Fruit fly (Drosophila melanogaster): ENCODE data around the gene ome.

Gene ome

DNA sequence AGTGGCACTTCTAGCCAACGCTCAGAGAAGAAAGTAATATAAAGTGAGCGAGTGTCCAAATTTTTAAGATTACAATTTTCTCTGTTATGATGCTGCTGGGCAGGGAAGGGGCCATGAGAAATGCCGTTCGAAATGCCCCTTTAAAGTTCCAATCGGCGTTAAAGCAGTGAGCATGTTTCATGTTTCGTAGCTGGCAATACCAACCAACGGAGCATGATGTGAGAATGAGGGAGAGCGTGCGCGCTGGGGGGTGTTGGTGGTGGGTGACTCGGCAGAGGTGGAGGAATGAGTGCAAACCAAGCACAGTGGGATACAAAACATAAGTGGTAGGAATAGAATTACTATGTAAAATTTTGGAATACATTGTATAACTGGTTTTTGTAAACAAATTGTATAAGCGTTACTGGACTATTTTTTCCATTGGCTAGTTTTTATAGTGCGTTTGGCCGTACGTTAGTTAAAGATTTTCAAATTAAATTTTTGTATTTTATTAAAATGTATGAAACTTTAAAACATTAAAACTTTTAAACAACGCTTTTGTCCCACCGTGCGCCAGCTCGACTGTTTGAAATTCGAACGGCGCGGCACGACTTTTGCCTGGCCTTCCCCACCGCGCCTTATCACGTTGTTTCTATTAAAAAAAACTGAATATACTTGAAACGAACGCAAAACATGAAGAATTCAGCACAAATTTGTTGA is 86.6 kb downstream of the ome start (continued):
- peak; percentile 100 for TF ChIP-seq CG1233 (GFP tag; optimal IDR thresholded peaks at IDR 0.05)
- TF ChIP-seq Six4 (GFP tag; optimal IDR thresholded peaks at IDR 0.05) = peak; percentile 99
- peak; percentile 100 for TF ChIP-seq Hr3 (GFP tag; optimal IDR thresholded peaks at IDR 0.05)
- TF ChIP-seq wdn (GFP tag; IDR thresholded peaks at IDR 0.05) = peak; percentile 100
- peak; percentile 99 for TF ChIP-seq twi (tag; optimal IDR thresholded peaks at IDR 0.05)
- peak; percentile 100 for TF ChIP-seq Ssrp (tag; optimal IDR thresholded peaks at IDR 0.05)
- TF ChIP-seq gro (GFP tag; optimal IDR thresholded peaks at IDR 0.05) = peak; percentile 99
- TF ChIP-seq Sox102F (GFP tag; optimal IDR thresholded peaks at IDR 0.05) = peak; percentile 100
- TF ChIP-seq zen2 (GFP tag; IDR thresholded peaks at IDR 0.05; ENCODE audit: partially characterized antibody) = no peak
- TF ChIP-seq CG30403 (GFP tag; optimal IDR thresholded peaks at IDR 0.05) = peak; percentile 100
- TF ChIP-seq CG8388 (GFP tag; optimal IDR thresholded peaks at IDR 0.05) = peak; percentile 99
- peak; percentile 98 for TF ChIP-seq crol (GFP tag; IDR thresholded peaks at IDR 0.05)
- TF ChIP-seq otp (GFP tag; IDR thresholded peaks at IDR 0.05) = peak; percentile 99
- peak; percentile 100 for TF ChIP-seq al (GFP tag; IDR thresholded peaks at IDR 0.05)
- peak; percentile 100 for TF ChIP-seq seq (GFP tag; IDR thresholded peaks at IDR 0.05)
- peak; percentile 99 for TF ChIP-seq Chrac-16 (GFP tag; optimal IDR thresholded peaks at IDR 0.05)
- peak; percentile 99 for TF ChIP-seq CG10959 (GFP tag; IDR thresholded peaks at IDR 0.05)
- peak; percentile 100 for TF ChIP-seq sens (GFP tag)
- TF ChIP-seq pum (GFP tag; optimal IDR thresholded peaks at IDR 0.05) = peak; percentile 99
- TF ChIP-seq Ets65A (GFP tag) = peak; percentile 100
- peak; percentile 22 to 79 for TF ChIP-seq crp (GFP tag; optimal IDR thresholded peaks at IDR 0.05)
- peak; percentile 99 for TF ChIP-seq ham (GFP tag; IDR thresholded peaks at IDR 0.05)
- TF ChIP-seq jumu (GFP tag; optimal IDR thresholded peaks at IDR 0.05) = peak; percentile 99
- TF ChIP-seq Tbp (GFP tag; optimal IDR thresholded peaks at IDR 0.05) = no peak
- TF ChIP-seq Elba2 (GFP tag; optimal IDR thresholded peaks at IDR 0.05) = peak; percentile 95
- TF ChIP-seq ato (GFP tag; IDR thresholded peaks at IDR 0.05; ENCODE audit: partially characterized antibody) = 0 out of 2 replicates have a peak, but pooled peaks have one; percentile 42
- peak; percentile 99 for TF ChIP-seq Aef1 (GFP tag; IDR thresholded peaks at IDR 0.05)
- peak; percentile 73 for TF ChIP-seq CG3163 (GFP tag; optimal IDR thresholded peaks at IDR 0.05)
- TF ChIP-seq kay (GFP tag; optimal IDR thresholded peaks at IDR 0.05) = peak; percentile 99
- TF ChIP-seq CG34422 (GFP tag; IDR thresholded peaks at IDR 0.05) = peak; percentile 99
- TF ChIP-seq Scr (GFP tag; IDR thresholded peaks at IDR 0.05; ENCODE audit: partially characterized antibody) = peak; percentile 42; the same call in 1 of the 2 replicates
- peak; percentile 94 for TF ChIP-seq CG17802 (tag; optimal IDR thresholded peaks at IDR 0.05)
- peak; percentile 99 for TF ChIP-seq cas (GFP tag; IDR thresholded peaks at IDR 0.05)
- TF ChIP-seq her (GFP tag; optimal IDR thresholded peaks at IDR 0.05) = peak; percentile 96
- peak; percentile 98 for TF ChIP-seq Hey (tag; optimal IDR thresholded peaks at IDR 0.05)
- TF ChIP-seq CG17568 (GFP tag; optimal IDR thresholded peaks at IDR 0.05) = peak; percentile 99
- peak; percentile 100 for TF ChIP-seq tap (tag; optimal IDR thresholded peaks at IDR 0.05)
- TF ChIP-seq CG8290 (GFP tag; optimal IDR thresholded peaks at IDR 0.05) = peak; percentile 99
- TF ChIP-seq CG8290 (tag; optimal IDR thresholded peaks at IDR 0.05) = peak; percentile 98 to 99
- peak; percentile 100 for TF ChIP-seq Rfx (GFP tag; IDR thresholded peaks at IDR 0.05)
- TF ChIP-seq Hand (GFP tag; optimal IDR thresholded peaks at IDR 0.05) = peak; percentile 100
- TF ChIP-seq esg (GFP tag; conservative IDR thresholded peaks at IDR 0.05) = peak; percentile 100
- TF ChIP-seq ase (GFP tag; IDR thresholded peaks at IDR 0.05) = peak; percentile 99
- TF ChIP-seq btn (GFP tag; optimal IDR thresholded peaks at IDR 0.05) = peak; percentile 93
- peak; percentile 99 for TF ChIP-seq CHES-1-like (GFP tag; optimal IDR thresholded peaks at IDR 0.05)
- TF ChIP-seq amos (GFP tag; IDR thresholded peaks at IDR 0.05; ENCODE audit: partially characterized antibody) = 0 out of 2 replicates have a peak, but pooled peaks have one; percentile 12
- peak; percentile 99 for TF ChIP-seq toy (GFP tag; IDR thresholded peaks at IDR 0.05)
- peak in 1 of 2 experiments; percentile 100 for TF ChIP-seq Eip74EF (GFP tag; optimal IDR thresholded peaks at IDR 0.05)
- TF ChIP-seq Asciz (GFP tag; optimal IDR thresholded peaks at IDR 0.05) = peak; percentile 100
- peak; percentile 99 for TF ChIP-seq Blimp-1 (GFP tag; optimal IDR thresholded peaks at IDR 0.05)

Data from whole organism, embryonic.